Worm (Caenorhabditis elegans): ENCODE measurements around the gene F21D5.4.

DNA sequence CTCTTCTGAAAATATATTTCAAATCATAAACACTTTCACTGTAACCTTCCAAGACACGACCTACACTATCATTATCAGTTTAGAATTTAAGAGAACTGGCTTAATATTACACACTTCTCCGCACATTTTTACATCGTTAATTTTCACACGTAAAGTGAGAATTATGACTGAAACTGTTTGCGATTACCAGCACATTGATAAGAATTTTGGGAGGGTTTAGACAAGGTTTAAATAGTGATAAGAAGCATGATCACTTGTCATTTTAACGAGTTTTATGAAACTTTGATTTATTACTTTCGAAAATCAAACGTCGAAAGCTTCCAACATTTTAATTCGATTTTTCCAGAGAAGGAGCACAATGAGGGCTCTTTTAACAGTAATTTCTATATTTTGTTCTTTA is 7.4 kb upstream of the F21D5.4 start, which contains the start of gene F21D5.3:
- no peak for TF ChIP-seq tab-1 (GFP tag; IDR thresholded peaks at IDR 0.05)
- TF ChIP-seq klf-2 (GFP tag; conservative IDR thresholded peaks at IDR 0.05): no peak
- no peak for TF ChIP-seq cog-1 (tag; optimal IDR thresholded peaks at IDR 0.05)
- no peak for TF ChIP-seq flt-1 (GFP tag; IDR thresholded peaks at IDR 0.05)
- no peak for TF ChIP-seq T22C8.4 (GFP tag; IDR thresholded peaks at IDR 0.05)
- TF ChIP-seq ref-1 (GFP tag; conservative IDR thresholded peaks at IDR 0.05): no peak
- no peak for TF ChIP-seq med-1 (GFP tag; optimal IDR thresholded peaks at IDR 0.05; ENCODE audit: insufficient read depth)

Data from whole organism, midembryonic.